Fruit fly (Drosophila melanogaster): ENCODE data around the gene nonA-l.

nonA-l gene

DNA sequence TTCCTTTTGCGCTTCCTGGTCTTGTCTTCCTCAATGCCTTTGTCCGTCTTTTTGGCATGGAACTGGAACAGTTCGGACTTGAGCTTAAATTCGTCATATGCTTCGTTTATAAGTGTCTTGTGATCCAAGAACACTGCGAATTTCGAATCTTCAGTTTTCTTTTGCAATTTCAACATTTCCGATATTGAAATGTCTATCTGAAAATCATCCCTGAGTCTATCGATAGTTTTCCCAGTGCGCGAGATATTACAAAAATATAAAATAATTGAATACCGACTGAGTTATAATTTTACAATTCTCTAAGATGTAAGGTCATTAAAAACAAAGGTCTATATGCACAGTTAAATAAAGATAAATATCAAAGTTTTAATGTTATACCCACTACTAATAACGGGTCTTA, 10.9 kb downstream of the nonA-l start, which contains the start of gene Mettl4 (continued):
- no peak for TF ChIP-seq CG2120 (GFP tag; optimal IDR thresholded peaks at IDR 0.05)
- no peak for TF ChIP-seq CG1647 (GFP tag; optimal IDR thresholded peaks at IDR 0.05)
- no peak for TF ChIP-seq grn (GFP tag; optimal IDR thresholded peaks at IDR 0.05)
- TF ChIP-seq HmgD (GFP tag; optimal IDR thresholded peaks at IDR 0.05), result no peak
- TF ChIP-seq az2 (GFP tag; optimal IDR thresholded peaks at IDR 0.05), result no peak
- TF ChIP-seq Spps (tag; optimal IDR thresholded peaks at IDR 0.05), result no peak
- TF ChIP-seq amos (GFP tag; IDR thresholded peaks at IDR 0.05; ENCODE audit: partially characterized antibody), result peak; percentile 67; the same call in 1 of the 2 replicates
- no peak for TF ChIP-seq fd102C (GFP tag; optimal IDR thresholded peaks at IDR 0.05)
- TF ChIP-seq CG32767 (GFP tag; IDR thresholded peaks at IDR 0.05), result no peak
- no peak for TF ChIP-seq prd (optimal IDR thresholded peaks at IDR 0.05)
- no peak for TF ChIP-seq prd (GFP tag; IDR thresholded peaks at IDR 0.05)
- no peak for TF ChIP-seq hth (optimal IDR thresholded peaks at IDR 0.05)
- TF ChIP-seq CG12071 (GFP tag; optimal IDR thresholded peaks at IDR 0.05), result no peak
- TF ChIP-seq NfI (GFP tag; optimal IDR thresholded peaks at IDR 0.05), result no peak
- TF ChIP-seq CG18262 (tag; optimal IDR thresholded peaks at IDR 0.05), result no peak
- TF ChIP-seq Fer1 (GFP tag; optimal IDR thresholded peaks at IDR 0.05), result no peak
- TF ChIP-seq CG4328 (GFP tag; optimal IDR thresholded peaks at IDR 0.05), result no peak
- peak; percentile 54; the same call in 1 of the 3 replicates for TF ChIP-seq hb (GFP tag; IDR thresholded peaks at IDR 0.05; ENCODE audit: partially characterized antibody)
- TF ChIP-seq Hr51 (GFP tag; optimal IDR thresholded peaks at IDR 0.05), result no peak
- TF ChIP-seq Dref (GFP tag; IDR thresholded peaks at IDR 0.05), result peak; percentile 83
- no peak for TF ChIP-seq Vsx1 (GFP tag; optimal IDR thresholded peaks at IDR 0.05)
- TF ChIP-seq CG2116 (GFP tag; optimal IDR thresholded peaks at IDR 0.05), result peak; percentile 98
- no peak for TF ChIP-seq CG1602 (GFP tag; optimal IDR thresholded peaks at IDR 0.05)
- TF ChIP-seq CG4617 (GFP tag; optimal IDR thresholded peaks at IDR 0.05; ENCODE audit: borderline replicate concordance), result no peak
- TF ChIP-seq C15 (GFP tag; IDR thresholded peaks at IDR 0.05), result no peak
- no peak for TF ChIP-seq CG17568 (GFP tag; optimal IDR thresholded peaks at IDR 0.05)
- no peak for TF ChIP-seq z (GFP tag; IDR thresholded peaks at IDR 0.05)
- no peak for TF ChIP-seq usp (GFP tag; optimal IDR thresholded peaks at IDR 0.05)
- no peak for TF ChIP-seq Meics (GFP tag; optimal IDR thresholded peaks at IDR 0.05)
- peak; percentile 24 for TF ChIP-seq Myb (GFP tag; optimal IDR thresholded peaks at IDR 0.05)
- TF ChIP-seq Lim3 (GFP tag; IDR thresholded peaks at IDR 0.05), result no peak
- no peak for TF ChIP-seq lov (optimal IDR thresholded peaks at IDR 0.05)
- no peak for TF ChIP-seq lov (GFP tag; IDR thresholded peaks at IDR 0.05)
- TF ChIP-seq hbn (GFP tag; IDR thresholded peaks at IDR 0.05; ENCODE audit: partially characterized antibody), result peak; percentile 61
- no peak for TF ChIP-seq croc (GFP tag; conservative IDR thresholded peaks at IDR 0.05)
- no peak for TF ChIP-seq CG12769 (tag; optimal IDR thresholded peaks at IDR 0.05)
- no peak for TF ChIP-seq Poxn (GFP tag; IDR thresholded peaks at IDR 0.05)
- TF ChIP-seq E2f1 (GFP tag; IDR thresholded peaks at IDR 0.05), result no peak
- TF ChIP-seq tin (GFP tag; optimal IDR thresholded peaks at IDR 0.05), result no peak
- no peak for TF ChIP-seq NC2α (GFP tag; optimal IDR thresholded peaks at IDR 0.05)
- no peak for TF ChIP-seq luna (GFP tag; optimal IDR thresholded peaks at IDR 0.05)
- no peak for TF ChIP-seq CG17385 (GFP tag; optimal IDR thresholded peaks at IDR 0.05)
- TF ChIP-seq D19A (tag; optimal IDR thresholded peaks at IDR 0.05), result no peak
- TF ChIP-seq scrt (GFP tag; optimal IDR thresholded peaks at IDR 0.05), result no peak
- TF ChIP-seq CoRest (tag; optimal IDR thresholded peaks at IDR 0.05), result peak; percentile 1
- TF ChIP-seq CG11504 (tag; optimal IDR thresholded peaks at IDR 0.05), result no peak
- no peak for TF ChIP-seq BtbVII (GFP tag; optimal IDR thresholded peaks at IDR 0.05)
- no peak for TF ChIP-seq bowl (GFP tag; IDR thresholded peaks at IDR 0.05)
- no peak for TF ChIP-seq CG11560 (tag; IDR thresholded peaks at IDR 0.05)
- no peak for TF ChIP-seq Usf (GFP tag; optimal IDR thresholded peaks at IDR 0.05)
- TF ChIP-seq B-H2 (GFP tag; optimal IDR thresholded peaks at IDR 0.05), result no peak
- no peak for TF ChIP-seq Atf6 (GFP tag; IDR thresholded peaks at IDR 0.05)
- TF ChIP-seq chm (GFP tag; IDR thresholded peaks at IDR 0.05), result no peak

Measured in whole organism, embryonic.